Worm (Caenorhabditis elegans) whole organism, L1 larva: ENCODE measurements around the gene C17B7.15.

Source experiments
- C04F5.9 ChIP-seq: sonication (generic microtip); optimal IDR thresholded peaks from 2 replicates; lab custom pipeline; 2016; ENCODE audit warnings: missing genetic modification characterization, missing compliant biosample characterization
- C16A3.4 ChIP-seq: fragments of 150-350 bp; optimal IDR thresholded peaks from 2 replicates; lab custom pipeline; 2014; ENCODE audit warnings: missing biosample characterization, missing genetic modification characterization
- C34B4.2 ChIP-seq: sonication (generic microtip); optimal IDR thresholded peaks from 2 replicates; lab custom pipeline; 2017; ENCODE audit warnings: mild to moderate bottlenecking, missing genetic modification characterization, missing compliant biosample characterization
- aly-2 ChIP-seq: fragments of 150-350 bp; optimal IDR thresholded peaks from 2 replicates; lab custom pipeline; 2014; ENCODE audit warnings: missing biosample characterization, missing genetic modification characterization
- ceh-63 ChIP-seq: fragments of 200-800 bp; sonication (Bioruptor generic); optimal IDR thresholded peaks from 2 replicates; lab custom pipeline; 2018; ENCODE audit warnings: mild to moderate bottlenecking, missing genetic modification characterization, missing compliant biosample characterization
- ceh-8 ChIP-seq: fragments of 200-800 bp; sonication (Bioruptor generic); optimal IDR thresholded peaks from 2 replicates; lab custom pipeline; 2018; ENCODE audit warnings: mild to moderate bottlenecking, missing genetic modification characterization, moderate library complexity, missing compliant biosample characterization
- ceh-82 ChIP-seq, 3 experiments: fragments of 150-350 bp in 1 of 3; sonication (generic microtip) in 2 of 3; optimal IDR thresholded peaks; 2 replicates each; lab custom pipeline; 2014 to 2017; ENCODE audit warnings: missing biosample characterization in 3 of 3, missing genetic modification characterization in 3 of 3
- ceh-88 ChIP-seq: fragments of 200-800 bp; sonication (Bioruptor generic); IDR thresholded peaks from 2 replicates; pipeline ENCODE4 v1.3.6; 2022; ENCODE audit warnings: missing genetic modification characterization, missing compliant biosample characterization
- dsc-1 ChIP-seq: sonication (generic microtip); optimal IDR thresholded peaks from 2 replicates; lab custom pipeline; 2016; ENCODE audit warnings: mild to moderate bottlenecking, missing genetic modification characterization, missing compliant biosample characterization
- efl-3 ChIP-seq: fragments of 200-800 bp; sonication (Bioruptor generic); optimal IDR thresholded peaks from 2 replicates; lab custom pipeline; 2018; ENCODE audit warnings: mild to moderate bottlenecking, missing genetic modification characterization, missing compliant biosample characterization
- elt-2 ChIP-seq: sonication (generic microtip); optimal IDR thresholded peaks from 2 replicates; lab custom pipeline; 2016; ENCODE audit warnings: missing genetic modification characterization, mild to moderate bottlenecking, inconsistent platforms, missing compliant biosample characterization, missing genetic modification reagents
- elt-3 ChIP-seq, 6 experiments: fragments of 150-350 bp in 1 of 6; sonication (generic microtip); optimal IDR thresholded peaks; 2 replicates each; lab custom pipeline; 2017 to 2018; ENCODE audit warnings: missing biosample characterization in 6 of 6, missing genetic modification characterization in 6 of 6, inconsistent platforms in 1 of 6
- ets-5 ChIP-seq: fragments of 200-800 bp; sonication (Bioruptor generic); IDR thresholded peaks from 2 replicates; pipeline ENCODE4 v1.3.6; 2022; ENCODE audit warnings: missing genetic modification characterization, missing compliant biosample characterization
- fkh-10 ChIP-seq: sonication (generic microtip); optimal IDR thresholded peaks from 2 replicates; lab custom pipeline; 2017; ENCODE audit warnings: missing biosample characterization, missing genetic modification reagents, missing genetic modification characterization
- fkh-4 ChIP-seq: sonication (generic microtip); optimal IDR thresholded peaks from 2 replicates; lab custom pipeline; 2016; ENCODE audit warnings: missing compliant biosample characterization, missing genetic modification characterization, borderline replicate concordance
- fos-1 ChIP-seq: fragments of 150-350 bp; optimal IDR thresholded peaks from 2 replicates; lab custom pipeline; 2014; ENCODE audit warnings: missing biosample characterization, missing genetic modification characterization
- grh-1 ChIP-seq: fragments of 200-800 bp; sonication (Bioruptor generic); IDR thresholded peaks from 2 replicates; pipeline ENCODE4 v1.3.6; 2022; ENCODE audit warnings: missing genetic modification reagents, missing genetic modification characterization, missing compliant biosample characterization
- hlh-17 ChIP-seq: fragments of 200-800 bp; sonication (Bioruptor generic); optimal IDR thresholded peaks from 2 replicates; lab custom pipeline; 2018; ENCODE audit warnings: missing genetic modification characterization, mild to moderate bottlenecking, missing compliant biosample characterization, moderate library complexity, borderline replicate concordance
- hpl-2 ChIP-seq: fragments of 150-350 bp; optimal IDR thresholded peaks from 2 replicates; lab custom pipeline; 2014; ENCODE audit warnings: missing biosample characterization, missing genetic modification reagents, missing genetic modification characterization
- isw-1 ChIP-seq: fragments of 200-800 bp; sonication (Bioruptor generic); IDR thresholded peaks from 2 replicates; pipeline ENCODE4 v1.3.6; 2022; ENCODE audit warnings: missing genetic modification characterization, missing compliant biosample characterization
- jun-1 ChIP-seq: fragments of 150-350 bp; optimal IDR thresholded peaks from 2 replicates; lab custom pipeline; 2014; ENCODE audit warnings: missing biosample characterization, missing genetic modification reagents, missing genetic modification characterization
- lin-13 ChIP-seq: fragments of 150-350 bp; optimal IDR thresholded peaks from 2 replicates; lab custom pipeline; 2014; ENCODE audit warnings: missing biosample characterization, missing genetic modification reagents, missing genetic modification characterization
- lin-14 ChIP-seq: fragments of 200-800 bp; sonication (Bioruptor generic); optimal IDR thresholded peaks from 2 replicates; lab custom pipeline; 2018; ENCODE audit warnings: mild to moderate bottlenecking, missing genetic modification characterization, moderate library complexity, missing compliant biosample characterization
- lin-35 ChIP-seq, 2 experiments: fragments of 150-350 bp; optimal IDR thresholded peaks; 2 replicates each; lab custom pipeline; 2014; ENCODE audit warnings: missing biosample characterization in 2 of 2, missing genetic modification characterization in 2 of 2, missing genetic modification reagents in 2 of 2
- lir-3 ChIP-seq: sonication (generic microtip); optimal IDR thresholded peaks from 2 replicates; lab custom pipeline; 2016; ENCODE audit warnings: mild to moderate bottlenecking, missing genetic modification characterization, moderate library complexity, missing compliant biosample characterization; ENCODE audit not compliant: poor library complexity
- lsy-2 ChIP-seq, 2 experiments: fragments of 150-350 bp; optimal IDR thresholded peaks; 2 replicates each; lab custom pipeline; 2014; ENCODE audit warnings: missing biosample characterization in 2 of 2, missing genetic modification characterization in 2 of 2
- mab-9 ChIP-seq: fragments of 200-800 bp; sonication (Bioruptor generic); IDR thresholded peaks from 2 replicates; pipeline ENCODE4 v1.3.6; 2022; ENCODE audit warnings: missing genetic modification reagents, missing genetic modification characterization, missing compliant biosample characterization
- mdl-1 ChIP-seq, 2 experiments: fragments of 150-350 bp; optimal IDR thresholded peaks; 2 replicates each; lab custom pipeline; 2014 to 2017; ENCODE audit warnings: missing biosample characterization in 2 of 2, missing genetic modification characterization in 2 of 2, inconsistent platforms in 1 of 2
- mep-1 ChIP-seq: fragments of 150-350 bp; optimal IDR thresholded peaks from 2 replicates; lab custom pipeline; 2014; ENCODE audit warnings: missing biosample characterization, missing genetic modification characterization
- nhr-11 ChIP-seq: fragments of 150-350 bp; optimal IDR thresholded peaks from 2 replicates; lab custom pipeline; 2014; ENCODE audit warnings: missing biosample characterization, missing genetic modification characterization
- nhr-19 ChIP-seq: fragments of 200-800 bp; sonication (Bioruptor generic); conservative IDR thresholded peaks from 2 replicates; pipeline ENCODE4 v1.3.6; 2022; ENCODE audit warnings: missing genetic modification characterization, missing compliant biosample characterization
- nhr-20 ChIP-seq: sonication (generic microtip); optimal IDR thresholded peaks from 2 replicates; lab custom pipeline; 2016; ENCODE audit warnings: mild to moderate bottlenecking, missing genetic modification characterization, missing compliant biosample characterization
- nhr-237 ChIP-seq: fragments of 150-350 bp; optimal IDR thresholded peaks from 2 replicates; lab custom pipeline; 2014; ENCODE audit warnings: missing biosample characterization, missing genetic modification characterization
- nhr-28 ChIP-seq: fragments of 150-350 bp; optimal IDR thresholded peaks from 2 replicates; lab custom pipeline; 2014; ENCODE audit warnings: missing biosample characterization, missing genetic modification characterization
- nhr-77 ChIP-seq: fragments of 150-350 bp; optimal IDR thresholded peaks from 2 replicates; lab custom pipeline; 2014; ENCODE audit warnings: missing biosample characterization, missing genetic modification characterization
- nhr-85 ChIP-seq: sonication (generic microtip); peaks from one replicate; lab custom pipeline; 2016; ENCODE audit warnings: missing genetic modification characterization, inconsistent platforms, missing compliant biosample characterization
- pag-3 ChIP-seq: sonication (generic microtip); optimal IDR thresholded peaks from 2 replicates; lab custom pipeline; 2017; ENCODE audit warnings: missing genetic modification characterization, mild to moderate bottlenecking, missing compliant biosample characterization, antibody characterized with exemption, borderline replicate concordance; ENCODE audit not compliant: insufficient read depth
- pax-3 ChIP-seq: fragments of 200-800 bp; sonication (Bioruptor generic); optimal IDR thresholded peaks from 2 replicates; lab custom pipeline; 2018; ENCODE audit warnings: mild to moderate bottlenecking, missing genetic modification characterization, moderate library complexity, missing compliant biosample characterization
- snpc-4 ChIP-seq: fragments of 150-350 bp; optimal IDR thresholded peaks from 2 replicates; lab custom pipeline; 2014; ENCODE audit warnings: missing biosample characterization, missing genetic modification characterization
- snu-23 ChIP-seq: sonication (generic microtip); optimal IDR thresholded peaks from 2 replicates; lab custom pipeline; 2016; ENCODE audit warnings: missing genetic modification characterization, missing compliant biosample characterization
- sox-4 ChIP-seq: sonication (generic microtip); optimal IDR thresholded peaks from 2 replicates; lab custom pipeline; 2016; ENCODE audit warnings: missing genetic modification characterization, missing compliant biosample characterization
- sptf-1 ChIP-seq: fragments of 150-350 bp; optimal IDR thresholded peaks from 2 replicates; lab custom pipeline; 2014; ENCODE audit warnings: missing biosample characterization, missing genetic modification characterization
- sup-37 ChIP-seq: fragments of 200-800 bp; sonication (Bioruptor generic); optimal IDR thresholded peaks from 2 replicates; lab custom pipeline; 2018; ENCODE audit warnings: mild to moderate bottlenecking, missing genetic modification characterization, missing compliant biosample characterization
- swsn-7 ChIP-seq: sonication (generic microtip); optimal IDR thresholded peaks from 2 replicates; lab custom pipeline; 2016; ENCODE audit warnings: missing genetic modification characterization, missing compliant biosample characterization
- tbx-2 ChIP-seq: sonication (generic microtip); optimal IDR thresholded peaks from 2 replicates; lab custom pipeline; 2016; ENCODE audit warnings: missing genetic modification characterization, missing compliant biosample characterization
- tlp-1 ChIP-seq: fragments of 150-350 bp; optimal IDR thresholded peaks from 2 replicates; lab custom pipeline; 2014; ENCODE audit warnings: missing biosample characterization, missing genetic modification characterization
- unc-30 ChIP-seq: sonication (generic microtip); optimal IDR thresholded peaks from 2 replicates; lab custom pipeline; 2017; ENCODE audit warnings: missing biosample characterization, missing genetic modification characterization
- unc-62 ChIP-seq: fragments of 150-350 bp; optimal IDR thresholded peaks from 2 replicates; lab custom pipeline; 2014; ENCODE audit warnings: missing biosample characterization, missing genetic modification reagents, missing genetic modification characterization
- unc-86 ChIP-seq: sonication (generic microtip); optimal IDR thresholded peaks from 2 replicates; lab custom pipeline; 2016; ENCODE audit warnings: missing genetic modification characterization, missing compliant biosample characterization
- unc-98 ChIP-seq: fragments of 200-800 bp; sonication (Bioruptor generic); IDR thresholded peaks from 2 replicates; pipeline ENCODE4 v1.3.6; 2022; ENCODE audit warnings: missing genetic modification characterization, missing compliant biosample characterization
- vab-15 ChIP-seq: sonication (generic microtip); optimal IDR thresholded peaks from 2 replicates; lab custom pipeline; 2017; ENCODE audit warnings: missing genotype, mild to moderate bottlenecking, missing genetic modification characterization, missing compliant biosample characterization
- ztf-11 ChIP-seq, 2 experiments: sonication (generic microtip); optimal IDR thresholded peaks; 2 replicates each; lab custom pipeline; 2016 to 2017; ENCODE audit warnings: missing genetic modification characterization in 2 of 2, missing biosample characterization in 1 of 2, missing compliant biosample characterization in 1 of 2

C17B7.15 gene

DNA sequence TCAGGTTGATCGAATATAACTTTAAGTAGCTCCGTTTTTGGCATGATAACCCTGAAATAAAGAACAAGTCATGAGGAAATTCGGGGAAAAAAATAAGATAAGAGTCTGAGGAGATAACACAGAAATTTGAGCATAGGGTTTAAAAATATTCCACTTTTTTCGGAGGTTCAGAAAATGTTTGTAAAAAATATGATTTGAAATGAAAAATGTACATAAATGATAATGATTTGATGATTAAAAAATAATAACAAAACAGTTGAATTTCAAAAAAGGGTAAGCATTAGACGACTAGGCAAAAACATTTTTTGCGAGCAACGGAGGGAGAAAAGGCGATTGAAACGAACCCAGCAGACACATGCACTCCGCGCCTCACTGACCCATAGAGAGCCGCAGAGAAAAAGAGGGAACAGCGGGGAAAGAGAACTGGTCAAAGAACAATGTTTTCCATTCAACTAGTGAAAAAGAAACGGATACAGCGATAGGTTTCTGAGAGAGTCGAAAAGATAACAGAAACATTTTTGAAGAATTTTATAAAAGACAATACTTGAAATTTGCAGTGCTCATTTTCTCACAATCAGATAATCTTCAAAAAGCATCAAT is 37.8 kb upstream of the C17B7.15 start, which contains the start of gene arrd-18 (continued):
- TF ChIP-seq ceh-63 (GFP tag; lab: Kevin White, UChicago) (no peak), unc-62 (GFP tag; lab: Kevin White, UChicago) (no peak), lin-35 (GFP tag; optimal IDR thresholded peaks at IDR 0.05; lab: Kevin White, UChicago) (no peak), nhr-85 (tag; lab: Kevin White, UChicago) (peak; percentile 21), unc-98 (no peak), nhr-11 (tag; lab: Kevin White, UChicago) (no peak), nhr-77 (tag; lab: Kevin White, UChicago) (no peak), isw-1 (GFP tag; lab: Robert Waterston, UW) (no peak), mdl-1 (tag; optimal IDR thresholded peaks at IDR 0.05; lab: Kevin White, UChicago) (no peak), mep-1 (no peak), hpl-2 (GFP tag; lab: Kevin White, UChicago) (no peak), swsn-7 (tag; lab: Kevin White, UChicago) (no peak), sox-4 (tag; lab: Kevin White, UChicago) (no peak), lsy-2 (tag; optimal IDR thresholded peaks at IDR 0.05; lab: Kevin White, UChicago) (peak in 1 of 2 experiments; percentile 3), C04F5.9 (tag; lab: Kevin White, UChicago) (no peak), lir-3 (tag; lab: Kevin White, UChicago) (no peak), nhr-28 (tag; lab: Kevin White, UChicago) (no peak), efl-3 (GFP tag; lab: Kevin White, UChicago) (no peak), nhr-237 (tag; lab: Kevin White, UChicago) (no peak), ceh-82 (tag; optimal IDR thresholded peaks at IDR 0.05; lab: Kevin White, UChicago) (no peak), ceh-88 (no peak), snpc-4 (tag; lab: Kevin White, UChicago) (no peak), fkh-4 (tag; lab: Kevin White, UChicago) (no peak), tbx-2 (tag; lab: Kevin White, UChicago) (peak; percentile 10), snu-23 (GFP tag; lab: Kevin White, UChicago) (peak; percentile 51), dsc-1 (no peak), pag-3 (tag; lab: Kevin White, UChicago) (no peak), vab-15 (tag; lab: Kevin White, UChicago) (no peak), C16A3.4 (peak; percentile 0), unc-30 (tag; lab: Kevin White, UChicago) (no peak), nhr-20 (peak; percentile 32), jun-1 (tag; lab: Kevin White, UChicago) (no peak), hlh-17 (GFP tag; lab: Kevin White, UChicago) (no peak), sptf-1 (tag; lab: Kevin White, UChicago) (no peak), ets-5 (GFP tag; lab: Robert Waterston, UW) (no peak), elt-3 (tag; optimal IDR thresholded peaks at IDR 0.05; lab: Kevin White, UChicago) (no peak), fkh-10 (GFP tag; lab: Kevin White, UChicago) (no peak), ztf-11 (tag; optimal IDR thresholded peaks at IDR 0.05; lab: Kevin White, UChicago) (no peak), C34B4.2 (tag; lab: Kevin White, UChicago) (no peak), nhr-19 (GFP tag; lab: Robert Waterston, UW) (peak; percentile 50), unc-86 (tag; lab: Kevin White, UChicago) (no peak), sup-37 (GFP tag; lab: Kevin White, UChicago) (no peak), fos-1 (tag; lab: Kevin White, UChicago) (no peak), elt-2 (no peak), ceh-8 (GFP tag; lab: Kevin White, UChicago) (no peak), mab-9 (no peak), lin-13 (GFP tag; lab: Kevin White, UChicago) (no peak), grh-1 (peak; percentile 32; the same call in 1 of the 2 replicates), pax-3 (tag; lab: Kevin White, UChicago) (no peak), aly-2 (tag; lab: Kevin White, UChicago) (no peak), lin-14 (GFP tag; lab: Kevin White, UChicago) (peak; percentile 92), tlp-1 (tag; lab: Kevin White, UChicago) (no peak)
